Fruit fly (Drosophila melanogaster): ENCODE measurements around the gene CG44325.

The CG44325 gene

dm6 chrX:9078263-9078662, at the start of gene CG44325 (continued):
- no peak for TF ChIP-seq Dip3 (GFP tag; optimal IDR thresholded peaks at IDR 0.05)
- no peak for TF ChIP-seq Trl (optimal IDR thresholded peaks at IDR 0.05)
- TF ChIP-seq Trl (GFP tag; optimal IDR thresholded peaks at IDR 0.05) = no peak
- TF ChIP-seq rib (GFP tag; IDR thresholded peaks at IDR 0.05) = 0 out of 2 replicates have a peak, but pooled peaks have one; percentile 37
- TF ChIP-seq Dfd (GFP tag; optimal IDR thresholded peaks at IDR 0.05) = no peak
- TF ChIP-seq CG3163 (GFP tag; optimal IDR thresholded peaks at IDR 0.05) = no peak
- no peak for TF ChIP-seq ATbp (GFP tag; optimal IDR thresholded peaks at IDR 0.05)
- no peak for TF ChIP-seq CG7745 (tag; optimal IDR thresholded peaks at IDR 0.05)
- no peak for TF ChIP-seq Xrp1 (GFP tag; IDR thresholded peaks at IDR 0.05)
- peak; percentile 57; the same call in 2 of the 3 replicates for TF ChIP-seq ci (GFP tag; IDR thresholded peaks at IDR 0.05)
- TF ChIP-seq CG13424 (tag; optimal IDR thresholded peaks at IDR 0.05) = no peak
- TF ChIP-seq CG9932 (GFP tag; IDR thresholded peaks at IDR 0.05) = 0 out of 2 replicates have a peak, but pooled peaks have one; percentile 15
- no peak for TF ChIP-seq sr (GFP tag; IDR thresholded peaks at IDR 0.05)
- TF ChIP-seq bowl (GFP tag; IDR thresholded peaks at IDR 0.05) = no peak
- no peak for TF ChIP-seq slou (GFP tag; optimal IDR thresholded peaks at IDR 0.05)
- TF ChIP-seq CG9437 (GFP tag; optimal IDR thresholded peaks at IDR 0.05) = no peak
- TF ChIP-seq Camta (GFP tag; optimal IDR thresholded peaks at IDR 0.05) = no peak
- TF ChIP-seq tup (GFP tag; optimal IDR thresholded peaks at IDR 0.05) = no peak
- TF ChIP-seq Poxn (GFP tag; IDR thresholded peaks at IDR 0.05) = no peak
- TF ChIP-seq CG5953 (GFP tag; IDR thresholded peaks at IDR 0.05) = no peak
- TF ChIP-seq CTCF (GFP tag; optimal IDR thresholded peaks at IDR 0.05) = no peak
- no peak for TF ChIP-seq nerfin-1 (tag; optimal IDR thresholded peaks at IDR 0.05)
- no peak for TF ChIP-seq CG2875 (GFP tag; optimal IDR thresholded peaks at IDR 0.05)
- no peak for TF ChIP-seq CG10209 (GFP tag; optimal IDR thresholded peaks at IDR 0.05)
- no peak for TF ChIP-seq CG17912 (GFP tag; optimal IDR thresholded peaks at IDR 0.05)
- no peak for TF ChIP-seq CG42726 (GFP tag; IDR thresholded peaks at IDR 0.05; ENCODE audit: partially characterized antibody)
- TF ChIP-seq cas (GFP tag; IDR thresholded peaks at IDR 0.05) = no peak
- peak; percentile 2 for TF ChIP-seq HHEX (GFP tag; optimal IDR thresholded peaks at IDR 0.05)
- TF ChIP-seq crol (GFP tag; IDR thresholded peaks at IDR 0.05) = no peak
- TF ChIP-seq Scr (GFP tag; IDR thresholded peaks at IDR 0.05; ENCODE audit: partially characterized antibody) = no peak; the same call in 1 of the 2 replicates
- TF ChIP-seq tap (tag; optimal IDR thresholded peaks at IDR 0.05) = no peak
- TF ChIP-seq CG12769 (tag; optimal IDR thresholded peaks at IDR 0.05) = peak; percentile 72
- no peak for TF ChIP-seq CG11085 (GFP tag; IDR thresholded peaks at IDR 0.05)
- no peak for TF ChIP-seq gsb-n (tag; optimal IDR thresholded peaks at IDR 0.05)
- TF ChIP-seq grau (tag; optimal IDR thresholded peaks at IDR 0.05) = no peak
- no peak for TF ChIP-seq CG16813 (GFP tag; IDR thresholded peaks at IDR 0.05; ENCODE audit: partially characterized antibody)
- TF ChIP-seq Awh (GFP tag; IDR thresholded peaks at IDR 0.05) = no peak
- TF ChIP-seq dm (GFP tag; optimal IDR thresholded peaks at IDR 0.05) = no peak
- TF ChIP-seq ara (GFP tag; IDR thresholded peaks at IDR 0.05) = no peak
- peak; percentile 34 for TF ChIP-seq CG13296 (GFP tag; optimal IDR thresholded peaks at IDR 0.05)
- no peak for TF ChIP-seq Drgx (GFP tag; IDR thresholded peaks at IDR 0.05)
- no peak for TF ChIP-seq Tbp (GFP tag; optimal IDR thresholded peaks at IDR 0.05)
- peak; percentile 41; the same call in 1 of the 2 replicates for TF ChIP-seq Rfx (GFP tag; IDR thresholded peaks at IDR 0.05)
- TF ChIP-seq fd102C (GFP tag; optimal IDR thresholded peaks at IDR 0.05) = no peak
- TF ChIP-seq fd3F (GFP tag; optimal IDR thresholded peaks at IDR 0.05) = no peak
- peak; percentile 45 for TF ChIP-seq CG13894 (tag; optimal IDR thresholded peaks at IDR 0.05)
- peak in 1 of 2 experiments; percentile 33 for TF ChIP-seq bsh (GFP tag; optimal IDR thresholded peaks at IDR 0.05)
- no peak for TF ChIP-seq otp (GFP tag; IDR thresholded peaks at IDR 0.05)
- TF ChIP-seq scrt (GFP tag; optimal IDR thresholded peaks at IDR 0.05) = no peak
- no peak for TF ChIP-seq Stat92E (GFP tag; optimal IDR thresholded peaks at IDR 0.05)
- no peak for TF ChIP-seq D19B (GFP tag; optimal IDR thresholded peaks at IDR 0.05)
- TF ChIP-seq CG7928 (GFP tag; optimal IDR thresholded peaks at IDR 0.05) = no peak

Data from whole organism, embryonic.